Worm (Caenorhabditis elegans) whole organism, L4/young adult: Measurements from ENCODE around the gene R05G6.5.

Experiments
- W03F9.2 ChIP-seq: fragments of 150-350 bp; optimal IDR thresholded peaks from 2 replicates; lab custom pipeline; 2014; ENCODE audit warnings: missing biosample characterization, missing genetic modification characterization
- dao-5 ChIP-seq: sonication (generic microtip); optimal IDR thresholded peaks from 2 replicates; lab custom pipeline; 2016; ENCODE audit warnings: missing genotype, missing genetic modification characterization, moderate library complexity, missing compliant biosample characterization
- him-1 ChIP-seq: sonication (generic microtip); optimal IDR thresholded peaks from 2 replicates; lab custom pipeline; 2016; ENCODE audit warnings: missing genotype, missing genetic modification reagents, missing genetic modification characterization, missing compliant biosample characterization

Gene R05G6.5

DNA sequence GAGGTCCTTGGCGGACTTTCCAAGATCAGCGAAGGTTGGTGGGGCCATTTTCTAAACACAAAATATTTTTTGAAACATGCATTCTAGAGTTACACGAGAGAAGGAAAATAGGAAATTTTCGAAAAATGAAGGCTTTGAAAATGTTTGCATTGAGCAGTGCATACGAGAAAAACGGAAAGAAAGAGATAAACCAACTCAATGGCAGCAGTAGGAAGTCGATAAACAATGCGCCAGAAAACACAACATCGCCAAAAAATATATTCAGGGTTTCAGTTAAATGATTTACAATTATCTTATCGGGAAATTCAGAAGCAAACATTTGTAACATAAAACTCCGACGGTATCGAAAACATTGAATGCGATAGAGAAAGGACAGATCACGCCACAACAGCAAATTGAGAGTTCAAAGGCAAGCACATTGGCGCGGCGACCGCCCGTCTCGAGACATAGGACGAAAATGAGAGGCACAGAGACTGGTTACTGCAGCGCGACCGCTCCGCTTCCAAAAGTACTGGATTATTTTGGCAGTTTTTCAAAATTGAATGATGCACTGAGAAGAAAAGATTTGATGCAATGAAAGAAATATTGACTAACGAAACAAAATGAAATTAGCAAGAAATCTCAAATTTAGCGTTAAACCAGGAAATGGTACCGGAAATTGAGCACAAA lies at the start of gene R05G6.5, which contains the start of gene vdac-1:
TSS of gene R05G6.5 (plus strand) at position 527 of the 669 bp plus-strand sequence.
TSS of gene vdac-1 (minus strand) at position 51 of the 669 bp plus-strand sequence.
- no peak for TF ChIP-seq W03F9.2
- TF ChIP-seq dao-5 (tag; lab: Kevin White, UChicago) = no peak
- no peak for TF ChIP-seq him-1 (tag; lab: Kevin White, UChicago)

- TF ChIP-seq W03F9.2 (no peak), dao-5 (tag; lab: Kevin White, UChicago) (no peak), him-1 (tag; lab: Kevin White, UChicago) (no peak)
Observed at ce11 chrIV:7460225-7460624, 47.9 kb upstream of the R05G6.5 start, which contains the start of gene F13B6.2. Gene F13B6.2, minus strand, starts transcription at chrIV:7460325.

ce11 chrIV:7465857-7466256 lies 42.3 kb upstream of the R05G6.5 start, which contains the start of gene F13B6.3:
Gene F13B6.3, minus strand, starts transcription at chrIV:7465957.
- no peak for TF ChIP-seq him-1 (tag; lab: Kevin White, UChicago)
- no peak for TF ChIP-seq dao-5 (tag; lab: Kevin White, UChicago)
- TF ChIP-seq W03F9.2 = no peak

DNA sequence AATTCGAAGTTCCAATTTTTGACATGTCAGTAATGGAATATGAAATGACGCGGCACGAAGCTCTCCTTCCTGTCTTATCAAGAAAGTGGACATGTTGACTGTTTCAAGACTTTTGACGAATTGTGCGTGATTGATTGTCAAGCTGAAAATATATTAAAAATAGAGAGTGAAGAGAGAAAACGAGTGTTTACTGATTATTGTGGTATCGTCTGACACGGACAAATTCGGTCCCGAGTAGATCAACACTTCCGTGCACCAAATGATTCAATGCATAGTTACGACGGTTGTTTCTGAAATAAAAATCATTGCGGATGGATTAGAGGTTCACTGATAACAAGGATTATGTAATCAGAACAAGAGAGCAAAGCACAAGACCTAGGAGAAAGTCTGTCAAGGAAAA lies 41.0 kb upstream of the R05G6.5 start:
- TF ChIP-seq W03F9.2 = no peak
- no peak for TF ChIP-seq dao-5 (tag; lab: Kevin White, UChicago)
- TF ChIP-seq him-1 (tag; lab: Kevin White, UChicago) = no peak

DNA sequence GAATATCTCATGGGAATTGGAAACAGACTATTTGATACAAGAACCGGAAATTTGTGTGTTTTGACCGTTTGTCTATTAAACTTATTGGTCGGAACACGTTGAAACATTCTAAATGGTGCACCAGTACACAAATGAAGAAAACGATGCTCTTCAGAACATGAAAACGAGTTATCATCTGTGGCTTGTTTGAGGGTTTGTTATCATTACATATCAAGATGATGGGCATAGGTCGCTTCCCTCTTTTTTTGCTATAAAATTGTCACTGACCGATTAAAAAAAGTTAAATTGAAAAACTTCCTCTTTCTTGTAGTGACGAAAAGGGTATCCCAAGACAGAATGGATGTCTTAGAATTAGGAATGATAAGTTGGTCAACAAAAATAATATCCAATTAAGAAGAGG lies 39.5 kb upstream of the R05G6.5 start:
- TF ChIP-seq him-1 (tag; lab: Kevin White, UChicago) = no peak
- no peak for TF ChIP-seq W03F9.2
- no peak for TF ChIP-seq dao-5 (tag; lab: Kevin White, UChicago)

ce11 chrIV:7469782-7470413 lies 38.3 kb upstream of the R05G6.5 start, which contains the start of gene F55G1.7:
Gene F55G1.7, minus strand, starts transcription at chrIV:7469832.
- no peak for TF ChIP-seq dao-5 (tag; lab: Kevin White, UChicago)
- TF ChIP-seq W03F9.2 = no peak
- TF ChIP-seq him-1 (tag; lab: Kevin White, UChicago) = no peak

DNA sequence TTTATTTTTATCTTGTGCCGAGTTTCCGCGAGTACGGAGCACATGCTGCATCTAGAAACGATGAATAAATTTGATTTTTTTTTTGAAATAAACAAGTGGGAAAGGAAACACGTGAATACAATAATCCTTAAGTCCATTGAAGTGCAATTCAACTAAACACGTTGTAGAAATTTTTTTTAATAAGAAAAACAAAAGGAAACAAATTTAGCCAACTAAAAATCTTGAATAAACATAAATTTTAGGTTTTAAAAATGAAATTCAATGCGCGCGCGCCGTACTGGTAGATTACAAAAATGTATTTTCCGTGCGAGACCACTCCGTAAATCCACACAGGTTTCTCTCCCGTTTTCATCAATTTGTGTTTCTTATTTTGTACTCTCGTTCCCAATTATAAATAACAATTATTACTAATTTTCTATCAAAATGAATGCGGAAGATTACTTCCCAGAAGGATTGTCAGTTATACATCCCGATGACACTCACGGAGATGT lies 35.0 kb upstream of the R05G6.5 start, which contains the start of the genes plk-3 and F55G1.6:
TSS of gene plk-3 (minus strand) at position 51 of the 491 bp plus-strand sequence.
TSS of gene F55G1.6 (plus strand) at position 359 of the 491 bp plus-strand sequence.
- no peak for TF ChIP-seq W03F9.2
- TF ChIP-seq him-1 (tag; lab: Kevin White, UChicago) = no peak
- no peak for TF ChIP-seq dao-5 (tag; lab: Kevin White, UChicago)

DNA sequence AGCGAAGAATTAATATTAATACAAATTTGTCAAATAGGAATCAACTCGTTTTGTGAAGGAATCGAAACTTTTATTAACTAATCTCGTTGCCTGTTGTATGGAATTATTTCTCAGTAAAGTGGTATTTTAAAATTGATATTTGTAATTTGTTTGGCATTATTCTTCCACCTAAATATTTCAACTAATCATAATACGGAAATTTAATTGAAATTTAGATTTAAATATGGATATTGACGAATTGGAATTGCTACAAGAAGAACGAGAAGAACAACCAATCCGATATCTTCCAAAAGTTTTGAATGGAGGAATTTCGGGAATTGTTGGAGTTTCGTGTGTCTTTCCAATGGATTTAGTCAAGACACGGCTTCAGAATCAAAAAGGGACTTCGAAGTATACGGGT lies 33.3 kb upstream of the R05G6.5 start, which contains the start of gene slc-25A18.2:
TSS of gene slc-25A18.2 (plus strand) at position 216 of the 400 bp plus-strand sequence.
- TF ChIP-seq him-1 (tag; lab: Kevin White, UChicago) (no peak), dao-5 (tag; lab: Kevin White, UChicago) (no peak), W03F9.2 (no peak)

ce11 chrIV:7477197-7477596 lies 31.0 kb upstream of the R05G6.5 start, which contains the start of gene pycr-4:
Gene pycr-4, minus strand, starts transcription at chrIV:7477297.
- no peak for TF ChIP-seq him-1 (tag; lab: Kevin White, UChicago)
- no peak for TF ChIP-seq W03F9.2
- no peak for TF ChIP-seq dao-5 (tag; lab: Kevin White, UChicago)

DNA sequence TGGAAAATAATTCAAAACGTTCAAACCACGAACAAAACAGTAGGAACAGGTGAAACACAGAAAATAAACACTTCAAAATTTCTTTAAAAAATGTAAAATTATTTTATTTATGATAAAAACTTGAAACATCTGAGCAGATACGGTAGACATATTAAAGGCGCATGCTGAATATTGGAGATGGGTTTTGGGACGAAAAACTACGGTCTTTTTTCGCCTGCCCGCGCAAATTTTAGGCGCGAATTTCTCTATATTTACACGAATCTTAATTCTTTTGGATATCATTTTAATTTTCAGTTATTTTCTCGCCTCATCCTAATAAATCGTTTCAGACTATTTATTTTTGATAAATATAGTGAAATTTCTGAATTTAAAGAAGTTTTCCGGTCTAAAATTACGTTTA lies 30.5 kb upstream of the R05G6.5 start:
- TF ChIP-seq him-1 (tag; lab: Kevin White, UChicago) (no peak), dao-5 (tag; lab: Kevin White, UChicago) (no peak), W03F9.2 (no peak)

ce11 chrIV:7478134-7478533 lies 30.0 kb upstream of the R05G6.5 start, which contains the start of gene rod-1:
Gene rod-1, plus strand, starts transcription at chrIV:7478452.
- no peak for TF ChIP-seq him-1 (tag; lab: Kevin White, UChicago)
- no peak for TF ChIP-seq W03F9.2
- TF ChIP-seq dao-5 (tag; lab: Kevin White, UChicago) = no peak

ce11 chrIV:7486201-7486947 lies 21.8 kb upstream of the R05G6.5 start, which contains the start of the genes his-61 and his-62:
Gene his-61, minus strand, starts transcription at chrIV:7486217.
Gene his-62, plus strand, starts transcription at chrIV:7486545.
- TF ChIP-seq dao-5 (tag; lab: Kevin White, UChicago) (no peak), W03F9.2 (no peak), him-1 (tag; lab: Kevin White, UChicago) (no peak)
